Fruit fly (Drosophila melanogaster): Measurements from ENCODE around the gene CG14042.

The CG14042 gene

dm6 chr2L:5085561-5085960, 48.1 kb downstream of the CG14042 start (continued):
- TF ChIP-seq Trl (optimal IDR thresholded peaks at IDR 0.05) (no peak), Trl (GFP tag; optimal IDR thresholded peaks at IDR 0.05) (no peak), Dad (GFP tag; optimal IDR thresholded peaks at IDR 0.05) (no peak), zfh2 (GFP tag; optimal IDR thresholded peaks at IDR 0.05) (no peak), Pdp1 (GFP tag; optimal IDR thresholded peaks at IDR 0.05) (no peak), CG10209 (GFP tag; optimal IDR thresholded peaks at IDR 0.05) (no peak), ftz-f1 (GFP tag; optimal IDR thresholded peaks at IDR 0.05) (no peak), dpn (GFP tag; optimal IDR thresholded peaks at IDR 0.05) (peak in 1 of 2 experiments; percentile 5), sens (GFP tag) (peak; percentile 55), dm (GFP tag; optimal IDR thresholded peaks at IDR 0.05) (no peak), Optix (GFP tag; IDR thresholded peaks at IDR 0.05) (no peak), sc (optimal IDR thresholded peaks at IDR 0.05) (no peak), sc (GFP tag; optimal IDR thresholded peaks at IDR 0.05) (no peak), Med (GFP tag) (peak; percentile 23), Gug (GFP tag; IDR thresholded peaks at IDR 0.05) (no peak), zen (tag; optimal IDR thresholded peaks at IDR 0.05) (no peak), bsh (GFP tag; optimal IDR thresholded peaks at IDR 0.05) (peak in 1 of 2 experiments; percentile 4), Vsx1 (GFP tag; optimal IDR thresholded peaks at IDR 0.05) (no peak), Hand (GFP tag; optimal IDR thresholded peaks at IDR 0.05) (no peak), ato (GFP tag; IDR thresholded peaks at IDR 0.05; ENCODE audit: partially characterized antibody) (no peak), CG2116 (GFP tag; optimal IDR thresholded peaks at IDR 0.05) (no peak), HLH3B (GFP tag; IDR thresholded peaks at IDR 0.05) (no peak), Ptx1 (GFP tag; IDR thresholded peaks at IDR 0.05) (0 out of 2 replicates have a peak, but pooled peaks have one; percentile 11), sr (GFP tag; IDR thresholded peaks at IDR 0.05) (no peak), lab (GFP tag; optimal IDR thresholded peaks at IDR 0.05) (peak; percentile 37), Camta (GFP tag; optimal IDR thresholded peaks at IDR 0.05) (no peak), crc (GFP tag; optimal IDR thresholded peaks at IDR 0.05) (no peak), Hmr (GFP tag; optimal IDR thresholded peaks at IDR 0.05) (peak; percentile 37), CG18599 (GFP tag; optimal IDR thresholded peaks at IDR 0.05) (peak; percentile 40), CG3407 (GFP tag; optimal IDR thresholded peaks at IDR 0.05) (no peak), CG16815 (GFP tag; optimal IDR thresholded peaks at IDR 0.05) (no peak), CG18262 (tag; optimal IDR thresholded peaks at IDR 0.05) (no peak), CG33213 (GFP tag; optimal IDR thresholded peaks at IDR 0.05) (no peak), Hr39 (optimal IDR thresholded peaks at IDR 0.05) (no peak), pnt (GFP tag; optimal IDR thresholded peaks at IDR 0.05) (no peak), CG10462 (GFP tag; optimal IDR thresholded peaks at IDR 0.05) (no peak), dan (GFP tag; IDR thresholded peaks at IDR 0.05) (no peak), Mad (GFP tag; optimal IDR thresholded peaks at IDR 0.05) (no peak), emc (GFP tag; optimal IDR thresholded peaks at IDR 0.05) (no peak), sima (GFP tag; optimal IDR thresholded peaks at IDR 0.05) (no peak), Nf-YA (GFP tag; IDR thresholded peaks at IDR 0.05) (no peak), CG2120 (GFP tag; optimal IDR thresholded peaks at IDR 0.05) (peak; percentile 31), zfh1 (GFP tag; IDR thresholded peaks at IDR 0.05) (no peak), dimm (GFP tag; IDR thresholded peaks at IDR 0.05) (no peak), B-H1 (GFP tag; IDR thresholded peaks at IDR 0.05) (no peak), CG5180 (GFP tag; optimal IDR thresholded peaks at IDR 0.05) (no peak), CG15011 (GFP tag; optimal IDR thresholded peaks at IDR 0.05) (no peak), bigmax (GFP tag; optimal IDR thresholded peaks at IDR 0.05) (no peak), sug (tag; optimal IDR thresholded peaks at IDR 0.05) (no peak), HLHmδ (GFP tag; optimal IDR thresholded peaks at IDR 0.05) (no peak), D19A (tag; optimal IDR thresholded peaks at IDR 0.05) (no peak), CG3995 (GFP tag; optimal IDR thresholded peaks at IDR 0.05) (no peak), CG6765 (GFP tag; optimal IDR thresholded peaks at IDR 0.05) (no peak)
